Fruit fly (Drosophila melanogaster) whole organism, adult: ENCODE measurements around the gene CG34034.

Experiments
- CG11617 ChIP-seq: fragments of 200-800 bp; sonication (Bioruptor generic); optimal IDR thresholded peaks from 2 replicates; lab custom pipeline; 2017; ENCODE audit warnings: mild to moderate bottlenecking, missing biosample characterization, missing genetic modification reagents, missing genetic modification characterization
- CG5204 ChIP-seq: fragments of 200-800 bp; sonication (Bioruptor generic); optimal IDR thresholded peaks from 2 replicates; lab custom pipeline; 2016; ENCODE audit warnings: missing biosample characterization, missing genetic modification characterization
- CG7101 ChIP-seq: fragments of 200-800 bp; sonication (Bioruptor generic); optimal IDR thresholded peaks from 2 replicates; lab custom pipeline; 2018; ENCODE audit warnings: missing biosample characterization, mild to moderate bottlenecking, missing genetic modification characterization, moderate library complexity
- Crg-1 ChIP-seq: fragments of 200-800 bp; sonication (Bioruptor generic); optimal IDR thresholded peaks from 2 replicates; lab custom pipeline; 2016; ENCODE audit warnings: missing biosample characterization, missing genetic modification characterization
- Hr96 ChIP-seq: fragments of 200-800 bp; sonication (Bioruptor generic); optimal IDR thresholded peaks from 2 replicates; lab custom pipeline; 2016; ENCODE audit warnings: missing biosample characterization, missing genetic modification characterization
- Mnt ChIP-seq: fragments of 200-800 bp; sonication (Bioruptor generic); optimal IDR thresholded peaks from 2 replicates; lab custom pipeline; 2016; ENCODE audit warnings: missing biosample characterization, mild to moderate bottlenecking, missing genetic modification characterization
- bab1 ChIP-seq: fragments of 200-800 bp; sonication (Bioruptor generic); optimal IDR thresholded peaks from 3 replicates; lab custom pipeline; 2019; ENCODE audit warnings: missing biosample characterization, mild to moderate bottlenecking, missing genetic modification characterization, moderate library complexity
- ovo ChIP-seq: fragments of 200-800 bp; sonication (Bioruptor generic); optimal IDR thresholded peaks from 2 replicates; lab custom pipeline; 2016; ENCODE audit warnings: missing biosample characterization, missing genetic modification characterization
- tj ChIP-seq: fragments of 200-800 bp; sonication (Bioruptor generic); optimal IDR thresholded peaks from 3 replicates; lab custom pipeline; 2017; ENCODE audit warnings: missing biosample characterization, mild to moderate bottlenecking, missing genetic modification characterization, moderate library complexity
- toe ChIP-seq: fragments of 200-800 bp; sonication (Bioruptor generic); optimal IDR thresholded peaks from 2 replicates; lab custom pipeline; 2016; ENCODE audit warnings: missing biosample characterization, missing genetic modification characterization

DNA sequence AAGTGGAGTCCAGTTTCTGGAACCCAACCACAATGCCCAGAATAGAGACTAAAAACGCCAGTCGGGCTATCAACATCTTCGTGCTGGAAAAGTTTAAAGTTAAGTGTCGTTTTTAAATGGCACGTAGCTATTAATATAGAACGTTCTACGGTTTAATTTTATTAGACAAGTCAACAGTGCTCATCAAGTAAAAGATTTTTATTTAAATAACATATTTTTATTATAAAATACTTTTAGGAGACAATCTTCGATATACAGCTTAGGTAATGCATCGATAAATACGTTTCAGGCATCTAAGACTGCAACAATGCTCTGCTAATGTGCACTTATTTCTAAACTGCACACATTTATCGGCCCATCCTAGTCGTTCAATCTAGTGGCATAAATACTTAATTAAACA, 2.2 kb downstream of the CG34034 start, which contains the start of gene CG42869:
- TF ChIP-seq Crg-1 (GFP tag; lab: Kevin White, UChicago), result no peak
- TF ChIP-seq Mnt, result no peak
- TF ChIP-seq tj (GFP tag; lab: Kevin White, UChicago), result no peak
- no peak for TF ChIP-seq bab1
- no peak for TF ChIP-seq CG11617 (GFP tag; lab: Kevin White, UChicago)
- no peak for TF ChIP-seq CG7101
- TF ChIP-seq Hr96 (GFP tag; lab: Kevin White, UChicago), result no peak
- no peak for TF ChIP-seq CG5204 (GFP tag; lab: Kevin White, UChicago)
- TF ChIP-seq ovo (GFP tag; lab: Kevin White, UChicago), result no peak
- no peak for TF ChIP-seq toe
